Worm (Caenorhabditis elegans) whole organism, late embryonic: ENCODE measurements around the gene srz-18.

Experiments
- C38D4.7 ChIP-seq: fragments of 200-800 bp; sonication (Bioruptor generic); optimal IDR thresholded peaks from 2 replicates; lab custom pipeline; 2018; ENCODE audit warnings: mild to moderate bottlenecking, missing genetic modification characterization, moderate library complexity, missing compliant biosample characterization
- F13H6.1 ChIP-seq: sonication (generic microtip); optimal IDR thresholded peaks from 2 replicates; lab custom pipeline; 2016; ENCODE audit warnings: missing genetic modification characterization, missing compliant biosample characterization
- K02D7.2 ChIP-seq: sonication (generic microtip); optimal IDR thresholded peaks from 2 replicates; lab custom pipeline; 2017; ENCODE audit warnings: mild to moderate bottlenecking, missing genetic modification characterization, missing compliant biosample characterization
- K09A11.1 ChIP-seq: sonication (generic microtip); optimal IDR thresholded peaks from 2 replicates; lab custom pipeline; 2017; ENCODE audit warnings: antibody characterized with exemption, mild to moderate bottlenecking, missing genetic modification characterization, missing compliant biosample characterization; ENCODE audit not compliant: insufficient read depth
- ahr-1 ChIP-seq: sonication (generic microtip); optimal IDR thresholded peaks from 2 replicates; lab custom pipeline; 2016; ENCODE audit warnings: missing genetic modification characterization, missing compliant biosample characterization
- ceh-14 ChIP-seq: sonication (generic microtip); optimal IDR thresholded peaks from 2 replicates; lab custom pipeline; 2016; ENCODE audit warnings: missing genotype, missing genetic modification characterization, missing compliant biosample characterization
- ceh-18 ChIP-seq: sonication (generic microtip); optimal IDR thresholded peaks from 2 replicates; lab custom pipeline; 2016; ENCODE audit warnings: missing genetic modification characterization, missing compliant biosample characterization
- ceh-19 ChIP-seq: fragments of 200-800 bp; sonication (Bioruptor generic); optimal IDR thresholded peaks from 2 replicates; lab custom pipeline; 2018; ENCODE audit warnings: mild to moderate bottlenecking, missing genetic modification characterization, missing compliant biosample characterization
- ceh-24 ChIP-seq: sonication (generic microtip); optimal IDR thresholded peaks from 2 replicates; lab custom pipeline; 2016; ENCODE audit warnings: mild to moderate bottlenecking, missing genetic modification characterization, missing compliant biosample characterization
- ceh-30 ChIP-seq: fragments of 150-350 bp; optimal IDR thresholded peaks from 2 replicates; lab custom pipeline; 2014; ENCODE audit warnings: missing biosample characterization, missing genetic modification characterization
- dve-1 ChIP-seq: sonication (generic microtip); optimal IDR thresholded peaks from 2 replicates; lab custom pipeline; 2017; ENCODE audit warnings: antibody characterized with exemption, mild to moderate bottlenecking, missing genetic modification characterization, missing compliant biosample characterization
- elt-2 ChIP-seq: sonication (generic microtip); optimal IDR thresholded peaks from 2 replicates; lab custom pipeline; 2016; ENCODE audit warnings: missing genetic modification reagents, missing genetic modification characterization, missing compliant biosample characterization
- elt-4 ChIP-seq: sonication (generic microtip); optimal IDR thresholded peaks from 2 replicates; lab custom pipeline; 2016; ENCODE audit warnings: missing genetic modification characterization, missing compliant biosample characterization
- ets-4 ChIP-seq: sonication (generic microtip); optimal IDR thresholded peaks from 2 replicates; lab custom pipeline; 2016; ENCODE audit warnings: missing genetic modification characterization, missing compliant biosample characterization
- fax-1 ChIP-seq: sonication (generic microtip); optimal IDR thresholded peaks from 2 replicates; lab custom pipeline; 2016; ENCODE audit warnings: missing genotype, missing genetic modification characterization, missing compliant biosample characterization
- fkh-10 ChIP-seq: fragments of 150-350 bp; optimal IDR thresholded peaks from 2 replicates; lab custom pipeline; 2014; ENCODE audit warnings: missing biosample characterization, missing genetic modification reagents, missing genetic modification characterization
- fkh-6 ChIP-seq: sonication (generic microtip); optimal IDR thresholded peaks from 2 replicates; lab custom pipeline; 2016; ENCODE audit warnings: missing genetic modification characterization, missing compliant biosample characterization
- gmeb-2 ChIP-seq: sonication (generic microtip); optimal IDR thresholded peaks from 2 replicates; lab custom pipeline; 2016; ENCODE audit warnings: missing genetic modification characterization, inconsistent platforms, missing compliant biosample characterization
- hlh-15 ChIP-seq: sonication (generic microtip); optimal IDR thresholded peaks from 2 replicates; lab custom pipeline; 2016; ENCODE audit warnings: missing genetic modification characterization, missing compliant biosample characterization
- hlh-30 ChIP-seq: sonication (generic microtip); optimal IDR thresholded peaks from 2 replicates; lab custom pipeline; 2017; ENCODE audit warnings: antibody characterized with exemption, missing genetic modification characterization, missing compliant biosample characterization; ENCODE audit not compliant: insufficient read depth
- hlh-6 ChIP-seq: sonication (generic microtip); optimal IDR thresholded peaks from 2 replicates; lab custom pipeline; 2016; ENCODE audit warnings: missing genotype, missing genetic modification characterization, missing compliant biosample characterization
- lim-6 ChIP-seq: sonication (generic microtip); optimal IDR thresholded peaks from 2 replicates; lab custom pipeline; 2016; ENCODE audit warnings: missing genetic modification characterization, missing compliant biosample characterization
- mec-3 ChIP-seq: sonication (generic microtip); optimal IDR thresholded peaks from 2 replicates; lab custom pipeline; 2016; ENCODE audit warnings: borderline replicate concordance, missing genetic modification characterization, missing compliant biosample characterization
- nfya-1 ChIP-seq: sonication (generic microtip); optimal IDR thresholded peaks from 2 replicates; lab custom pipeline; 2017; ENCODE audit warnings: missing genetic modification characterization, mild to moderate bottlenecking, missing compliant biosample characterization, antibody characterized with exemption, moderate library complexity
- nhr-11 ChIP-seq: fragments of 150-350 bp; optimal IDR thresholded peaks from 2 replicates; lab custom pipeline; 2014; ENCODE audit warnings: missing biosample characterization, missing genetic modification characterization
- nhr-232 ChIP-seq: sonication (generic microtip); optimal IDR thresholded peaks from 2 replicates; lab custom pipeline; 2016; ENCODE audit warnings: missing genetic modification characterization, missing compliant biosample characterization
- pat-9 ChIP-seq: fragments of 200-800 bp; sonication (Bioruptor generic); optimal IDR thresholded peaks from 2 replicates; lab custom pipeline; 2018; ENCODE audit warnings: mild to moderate bottlenecking, missing genetic modification characterization, moderate library complexity, missing compliant biosample characterization
- pax-1 ChIP-seq: fragments of 150-350 bp; optimal IDR thresholded peaks from 2 replicates; lab custom pipeline; 2014; ENCODE audit warnings: missing biosample characterization, missing genetic modification characterization
- pha-4 ChIP-seq: fragments of 150-350 bp; optimal IDR thresholded peaks from 2 replicates; lab custom pipeline; 2018; ENCODE audit warnings: missing biosample characterization, missing genetic modification reagents, missing genetic modification characterization
- rnt-1 ChIP-seq: sonication (generic microtip); optimal IDR thresholded peaks from 2 replicates; lab custom pipeline; 2016; ENCODE audit warnings: missing genetic modification characterization, missing compliant biosample characterization
- sdc-2 ChIP-seq: sonication (generic microtip); optimal IDR thresholded peaks from 2 replicates; lab custom pipeline; 2016; ENCODE audit warnings: missing genotype, missing genetic modification characterization, missing compliant biosample characterization
- syd-9 ChIP-seq: sonication (generic microtip); optimal IDR thresholded peaks from 2 replicates; lab custom pipeline; 2016; ENCODE audit warnings: mild to moderate bottlenecking, missing genetic modification characterization, moderate library complexity, missing compliant biosample characterization
- tbx-7 ChIP-seq: sonication (generic microtip); optimal IDR thresholded peaks from 2 replicates; lab custom pipeline; 2016; ENCODE audit warnings: missing genotype, missing genetic modification characterization, missing compliant biosample characterization
- unc-3 ChIP-seq, 2 experiments: fragments of 200-800 bp in 1 of 2; sonication (Bioruptor generic) in 1 of 2; sonication (generic microtip) in 1 of 2; conservative IDR thresholded peaks in 1 of 2; optimal IDR thresholded peaks in 1 of 2; 2 replicates each; pipeline versions ENCODE4 v1.3.6 to Lab custom; 2016 to 2022; ENCODE audit warnings: missing compliant biosample characterization in 2 of 2, missing genetic modification characterization in 2 of 2, missing genetic modification reagents in 1 of 2
- ztf-16 ChIP-seq: sonication (generic microtip); optimal IDR thresholded peaks from 2 replicates; lab custom pipeline; 2017; ENCODE audit warnings: missing genetic modification characterization, missing compliant biosample characterization

The srz-18 gene

ce11 chrV:20594746-20595145 lies 31.8 kb upstream of the srz-18 start, which contains the start of gene F26F2.10:
F26F2.10 (minus strand) TSS chrV:20594846.
- TF ChIP-seq hlh-30 (tag; lab: Kevin White, UChicago) (no peak), elt-4 (tag; lab: Kevin White, UChicago) (no peak), pha-4 (no peak), pax-1 (tag; lab: Kevin White, UChicago) (no peak), tbx-7 (tag; lab: Kevin White, UChicago) (no peak), nfya-1 (no peak), rnt-1 (tag; lab: Kevin White, UChicago) (no peak), dve-1 (tag; lab: Kevin White, UChicago) (no peak), ztf-16 (no peak), hlh-6 (tag; lab: Kevin White, UChicago) (no peak), hlh-15 (no peak)

- no peak for TF ChIP-seq ceh-24 (tag; lab: Kevin White, UChicago)
- no peak for TF ChIP-seq fkh-10 (GFP tag; lab: Kevin White, UChicago)
- no peak for TF ChIP-seq K02D7.2 (tag; lab: Kevin White, UChicago)
- no peak for TF ChIP-seq tbx-7 (tag; lab: Kevin White, UChicago)
- TF ChIP-seq nhr-232: no peak
- TF ChIP-seq mec-3 (tag; lab: Kevin White, UChicago): no peak
- no peak for TF ChIP-seq hlh-30 (tag; lab: Kevin White, UChicago)
- no peak for TF ChIP-seq pat-9
- no peak for TF ChIP-seq K09A11.1 (tag; lab: Kevin White, UChicago)
- TF ChIP-seq ceh-30 (tag; lab: Kevin White, UChicago): no peak
- TF ChIP-seq sdc-2 (tag; lab: Kevin White, UChicago): no peak
- no peak for TF ChIP-seq nhr-11 (tag; lab: Kevin White, UChicago)
- TF ChIP-seq ets-4 (tag; lab: Kevin White, UChicago): no peak
Observed at ce11 chrV:20595653-20596052, 30.9 kb upstream of the srz-18 start, which contains the start of gene F26F2.11. F26F2.11 (minus strand) TSS chrV:20595753.

ce11 chrV:20597076-20597475 lies 29.4 kb upstream of the srz-18 start, which contains the start of gene F46B3.1:
F46B3.1 (minus strand) TSS chrV:20597176.
- TF ChIP-seq pax-1 (tag; lab: Kevin White, UChicago): no peak

ce11 chrV:20599795-20600194 lies 26.7 kb upstream of the srz-18 start, which contains the start of gene col-163:
col-163 (plus strand) TSS chrV:20600095.
- TF ChIP-seq K09A11.1 (tag; lab: Kevin White, UChicago): no peak
- no peak for TF ChIP-seq tbx-7 (tag; lab: Kevin White, UChicago)
- no peak for TF ChIP-seq gmeb-2 (tag; lab: Kevin White, UChicago)
- no peak for TF ChIP-seq F13H6.1 (tag; lab: Kevin White, UChicago)
- TF ChIP-seq lim-6: no peak
- no peak for TF ChIP-seq unc-3 (GFP tag; conservative IDR thresholded peaks at IDR 0.05; lab: Robert Waterston, UW)
- TF ChIP-seq unc-3 (tag; optimal IDR thresholded peaks at IDR 0.05; lab: Kevin White, UChicago): no peak
- no peak for TF ChIP-seq fax-1 (tag; lab: Kevin White, UChicago)
- TF ChIP-seq elt-2 (tag; lab: Kevin White, UChicago): no peak
- no peak for TF ChIP-seq ceh-14 (tag; lab: Kevin White, UChicago)
- TF ChIP-seq ceh-19 (GFP tag; lab: Kevin White, UChicago): no peak
- no peak for TF ChIP-seq ceh-24 (tag; lab: Kevin White, UChicago)
- no peak for TF ChIP-seq pha-4
- TF ChIP-seq C38D4.7: no peak
- no peak for TF ChIP-seq ceh-18 (tag; lab: Kevin White, UChicago)
- no peak for TF ChIP-seq syd-9 (tag; lab: Kevin White, UChicago)
- no peak for TF ChIP-seq ahr-1 (tag; lab: Kevin White, UChicago)
- TF ChIP-seq pat-9: no peak
- TF ChIP-seq ztf-16: no peak
- TF ChIP-seq fkh-6 (tag; lab: Kevin White, UChicago): no peak
